Fruit fly (Drosophila melanogaster): Measurements from ENCODE around the gene CG42750.

CG42750 gene

dm6 chr2L:18121367-18122230, 154.0 kb downstream of the CG42750 start (continued):
- TF ChIP-seq slou (GFP tag; optimal IDR thresholded peaks at IDR 0.05) (peak; percentile 22), psq (GFP tag; optimal IDR thresholded peaks at IDR 0.05) (no peak), tap (tag; optimal IDR thresholded peaks at IDR 0.05) (peak; percentile 14), CG14860 (GFP tag; IDR thresholded peaks at IDR 0.05; ENCODE audit: partially characterized antibody) (no peak), CG13123 (GFP tag; optimal IDR thresholded peaks at IDR 0.05) (no peak), Dll (GFP tag; IDR thresholded peaks at IDR 0.05; ENCODE audit: partially characterized antibody) (no peak), Hsf (GFP tag; optimal IDR thresholded peaks at IDR 0.05) (peak; percentile 57), fru (optimal IDR thresholded peaks at IDR 0.05) (no peak), Gug (GFP tag; IDR thresholded peaks at IDR 0.05) (peak; percentile 36; the same call in 2 of the 4 replicates), klu (GFP tag; IDR thresholded peaks at IDR 0.05) (peak; percentile 25; the same call in 1 of the 2 replicates), CG2120 (GFP tag; optimal IDR thresholded peaks at IDR 0.05) (peak; percentile 57), Poxn (GFP tag; IDR thresholded peaks at IDR 0.05) (no peak), fd64A (GFP tag; optimal IDR thresholded peaks at IDR 0.05) (no peak), CG6765 (GFP tag; optimal IDR thresholded peaks at IDR 0.05) (no peak), pum (GFP tag; optimal IDR thresholded peaks at IDR 0.05) (peak; percentile 29), Oli (tag; optimal IDR thresholded peaks at IDR 0.05) (peak; percentile 45), gsb-n (tag; optimal IDR thresholded peaks at IDR 0.05) (no peak), Spps (tag; optimal IDR thresholded peaks at IDR 0.05) (no peak), Sry-δ (GFP tag; optimal IDR thresholded peaks at IDR 0.05) (peak; percentile 15), D (optimal IDR thresholded peaks at IDR 0.05) (no peak), D (GFP tag; optimal IDR thresholded peaks at IDR 0.05) (peak; percentile 30), Lhr (GFP tag; optimal IDR thresholded peaks at IDR 0.05) (no peak), CG31365 (tag; optimal IDR thresholded peaks at IDR 0.05) (no peak), CG8765 (GFP tag; IDR thresholded peaks at IDR 0.05) (0 out of 2 replicates have a peak, but pooled peaks have one; percentile 24), CG3995 (GFP tag; optimal IDR thresholded peaks at IDR 0.05) (no peak), Gsc (GFP tag; IDR thresholded peaks at IDR 0.05) (no peak), tll (GFP tag; optimal IDR thresholded peaks at IDR 0.05) (no peak), gem (tag; optimal IDR thresholded peaks at IDR 0.05) (peak; percentile 70), CG11456 (GFP tag; IDR thresholded peaks at IDR 0.05) (no peak), CTCF (GFP tag; optimal IDR thresholded peaks at IDR 0.05) (no peak), sima (GFP tag; optimal IDR thresholded peaks at IDR 0.05) (no peak), Hmr (GFP tag; optimal IDR thresholded peaks at IDR 0.05) (peak; percentile 43), run (tag; optimal IDR thresholded peaks at IDR 0.05) (no peak), dysf (GFP tag; IDR thresholded peaks at IDR 0.05) (peak; percentile 45; the same call in 2 of the 3 replicates), zf30C (GFP tag; optimal IDR thresholded peaks at IDR 0.05) (no peak), sna (GFP tag; IDR thresholded peaks at IDR 0.05; ENCODE audit: partially characterized antibody) (no peak), CG9817 (tag; optimal IDR thresholded peaks at IDR 0.05) (peak; percentile 13), MESR4 (GFP tag; optimal IDR thresholded peaks at IDR 0.05) (no peak), stwl (tag; optimal IDR thresholded peaks at IDR 0.05) (no peak), Drgx (GFP tag; IDR thresholded peaks at IDR 0.05) (peak; percentile 97), Taf1 (GFP tag; IDR thresholded peaks at IDR 0.05) (no peak), emc (GFP tag; optimal IDR thresholded peaks at IDR 0.05) (no peak), CG14710 (tag; optimal IDR thresholded peaks at IDR 0.05) (no peak), Bdp1 (GFP tag; optimal IDR thresholded peaks at IDR 0.05) (no peak), al (GFP tag; IDR thresholded peaks at IDR 0.05) (no peak), Sox100B (GFP tag; optimal IDR thresholded peaks at IDR 0.05) (peak; percentile 4), HmgD (GFP tag; optimal IDR thresholded peaks at IDR 0.05) (no peak), Hr3 (GFP tag; optimal IDR thresholded peaks at IDR 0.05) (peak; percentile 34), crc (GFP tag; optimal IDR thresholded peaks at IDR 0.05) (no peak), CG10321 (GFP tag; IDR thresholded peaks at IDR 0.05) (peak; percentile 23; the same call in 1 of the 2 replicates), Dip2 (GFP tag; IDR thresholded peaks at IDR 0.05) (no peak)

All from whole organism, embryonic.